Fruit fly (Drosophila melanogaster) whole organism, embryonic: Measurements from ENCODE around the gene dib.

ENCODE experiments used
- Atf-2 ChIP-seq: fragments of 200-800 bp; sonication (Bioruptor generic); optimal IDR thresholded peaks from 2 replicates; lab custom pipeline; 2016; ENCODE audit warnings: missing biosample characterization, missing genetic modification characterization
- B-H1 ChIP-seq: fragments of 200-800 bp; sonication (Bioruptor generic); IDR thresholded peaks from 3 replicates; pipeline ENCODE4 v1.3.6; 2022; ENCODE audit warnings: missing biosample characterization, missing genetic modification characterization
- Blimp-1 ChIP-seq: fragments of 200-800 bp; sonication (Bioruptor generic); optimal IDR thresholded peaks from 3 replicates; lab custom pipeline; 2018; ENCODE audit warnings: missing biosample characterization, missing genetic modification characterization, mild to moderate bottlenecking, moderate library complexity, missing genetic modification reagents
- BtbVII ChIP-seq: fragments of 200-800 bp; sonication (Bioruptor generic); optimal IDR thresholded peaks from 3 replicates; lab custom pipeline; 2017; ENCODE audit warnings: missing biosample characterization, mild to moderate bottlenecking, missing genetic modification characterization
- CG10147 ChIP-seq: fragments of 200-800 bp; sonication (Bioruptor generic); optimal IDR thresholded peaks from 2 replicates; lab custom pipeline; 2019; ENCODE audit warnings: missing biosample characterization, mild to moderate bottlenecking, missing genetic modification characterization, moderate library complexity
- CG10565 ChIP-seq: fragments of 200-800 bp; sonication (Bioruptor generic); optimal IDR thresholded peaks from 3 replicates; lab custom pipeline; 2016; ENCODE audit warnings: missing biosample characterization, mild to moderate bottlenecking, missing genetic modification characterization
- CG10959 ChIP-seq: fragments of 200-800 bp; sonication (Bioruptor generic); IDR thresholded peaks from 2 replicates; pipeline ENCODE4 v1.3.6; 2022; ENCODE audit warnings: missing biosample characterization, missing genetic modification characterization
- CG11093 ChIP-seq: fragments of 200-800 bp; sonication (Bioruptor generic); IDR thresholded peaks from 3 replicates; pipeline ENCODE4 v1.3.6; 2022; ENCODE audit warnings: missing biosample characterization, missing genetic modification characterization
- CG12391 ChIP-seq: fragments of 200-800 bp; sonication (Bioruptor generic); optimal IDR thresholded peaks from 3 replicates; lab custom pipeline; 2018; ENCODE audit warnings: missing biosample characterization, mild to moderate bottlenecking, missing genetic modification characterization, moderate library complexity
- CG13296 ChIP-seq: fragments of 200-800 bp; sonication (Bioruptor generic); optimal IDR thresholded peaks from 3 replicates; lab custom pipeline; 2018; ENCODE audit warnings: missing biosample characterization, mild to moderate bottlenecking, missing genetic modification characterization
- CG13424 ChIP-seq: fragments of 200-800 bp; sonication (Bioruptor generic); optimal IDR thresholded peaks from 2 replicates; lab custom pipeline; 2019; ENCODE audit warnings: missing biosample characterization, mild to moderate bottlenecking, missing genetic modification characterization, moderate library complexity
- CG15479 ChIP-seq: fragments of 200-800 bp; sonication (Bioruptor generic); optimal IDR thresholded peaks from 3 replicates; lab custom pipeline; 2019; ENCODE audit warnings: missing biosample characterization, mild to moderate bottlenecking, missing genetic modification characterization, moderate library complexity
- CG33213 ChIP-seq: fragments of 200-800 bp; sonication (Bioruptor generic); optimal IDR thresholded peaks from 3 replicates; lab custom pipeline; 2016; ENCODE audit warnings: missing biosample characterization, missing genetic modification characterization
- CG3407 ChIP-seq: fragments of 200-800 bp; sonication (Bioruptor generic); optimal IDR thresholded peaks from 2 replicates; lab custom pipeline; 2018; ENCODE audit warnings: missing biosample characterization, mild to moderate bottlenecking, missing genetic modification characterization
- CG4328 ChIP-seq: fragments of 200-800 bp; sonication (Bioruptor generic); optimal IDR thresholded peaks from 3 replicates; lab custom pipeline; 2017; ENCODE audit warnings: missing biosample characterization, missing genetic modification reagents, missing genetic modification characterization
- CG6254 ChIP-seq: fragments of 200-800 bp; sonication (Bioruptor generic); optimal IDR thresholded peaks from 3 replicates; lab custom pipeline; 2017; ENCODE audit warnings: mild to moderate bottlenecking, missing biosample characterization, missing genetic modification reagents, missing genetic modification characterization
- CG7372 ChIP-seq: fragments of 200-800 bp; sonication (Bioruptor generic); IDR thresholded peaks from 2 replicates; pipeline ENCODE4 v1.3.6; 2022; ENCODE audit warnings: missing biosample characterization, missing genetic modification characterization
- CG8944 ChIP-seq: fragments of 200-800 bp; sonication (Bioruptor generic); optimal IDR thresholded peaks from 3 replicates; lab custom pipeline; 2016; ENCODE audit warnings: missing biosample characterization, missing genetic modification characterization
- CG9932 ChIP-seq: fragments of 200-800 bp; sonication (Bioruptor generic); IDR thresholded peaks from 2 replicates; pipeline ENCODE4 v1.3.6; 2022; ENCODE audit warnings: missing biosample characterization, missing genetic modification characterization
- Chrac-16 ChIP-seq: fragments of 200-800 bp; sonication (Bioruptor generic); optimal IDR thresholded peaks from 3 replicates; lab custom pipeline; 2016; ENCODE audit warnings: missing biosample characterization, missing genetic modification characterization
- Dip2 ChIP-seq: fragments of 200-800 bp; sonication (Bioruptor generic); IDR thresholded peaks from 2 replicates; pipeline ENCODE4 v1.3.6; 2022; ENCODE audit warnings: missing biosample characterization, missing genetic modification characterization
- E2f1 ChIP-seq: fragments of 200-800 bp; sonication (Bioruptor generic); IDR thresholded peaks from 2 replicates; pipeline ENCODE4 v1.3.6; 2022; ENCODE audit warnings: missing biosample characterization, missing genetic modification characterization
- Eip74EF ChIP-seq, 2 experiments: fragments of 200-800 bp in 1 of 2; fragments of >200 bp in 1 of 2; sonication (Bioruptor generic) in 1 of 2; optimal IDR thresholded peaks; 2 replicates each; lab custom pipeline; 2017 to 2019; ENCODE audit warnings: missing biosample characterization in 2 of 2, missing genetic modification characterization in 2 of 2, mild to moderate bottlenecking in 1 of 2, moderate library complexity in 1 of 2
- Ets65A ChIP-seq: fragments of 200-800 bp; sonication (Bioruptor generic); peaks from one replicate; lab custom pipeline; 2016; ENCODE audit warnings: missing biosample characterization, missing genetic modification characterization
- GATAe ChIP-seq: fragments of 200-800 bp; sonication (Bioruptor generic); conservative IDR thresholded peaks from 2 replicates; pipeline ENCODE4 v1.3.6; 2022; ENCODE audit warnings: missing biosample characterization, missing genetic modification characterization
- Nf-YA ChIP-seq: fragments of 200-800 bp; sonication (Bioruptor generic); IDR thresholded peaks from 2 replicates; pipeline ENCODE4 v1.3.6; 2022; ENCODE audit warnings: missing biosample characterization, missing genetic modification characterization
- Oli ChIP-seq: fragments of 200-800 bp; sonication (Bioruptor generic); optimal IDR thresholded peaks from 2 replicates; lab custom pipeline; 2018; ENCODE audit warnings: missing biosample characterization, mild to moderate bottlenecking, missing genetic modification characterization, moderate library complexity
- PHDP ChIP-seq: fragments of 200-800 bp; sonication (Bioruptor generic); optimal IDR thresholded peaks from 3 replicates; lab custom pipeline; 2018; ENCODE audit warnings: missing biosample characterization, mild to moderate bottlenecking, missing genetic modification characterization, moderate library complexity
- Ravus ChIP-seq: fragments of 200-800 bp; sonication (Bioruptor generic); IDR thresholded peaks from 2 replicates; pipeline ENCODE4 v1.3.6; 2022; ENCODE audit warnings: missing biosample characterization, missing genetic modification characterization
- Side ChIP-seq: fragments of 200-800 bp; sonication (Bioruptor generic); optimal IDR thresholded peaks from 2 replicates; lab custom pipeline; 2016; ENCODE audit warnings: missing biosample characterization, missing genetic modification characterization
- ab ChIP-seq: fragments of 200-800 bp; sonication (Bioruptor generic); optimal IDR thresholded peaks from 2 replicates; lab custom pipeline; 2016; ENCODE audit warnings: missing biosample characterization, missing genetic modification characterization
- corto ChIP-seq: fragments of 200-800 bp; sonication (Bioruptor generic); optimal IDR thresholded peaks from 2 replicates; lab custom pipeline; 2016; ENCODE audit warnings: missing biosample characterization, mild to moderate bottlenecking, missing genetic modification characterization, moderate library complexity
- dmrt11E ChIP-seq: fragments of 200-800 bp; sonication (Bioruptor generic); optimal IDR thresholded peaks from 3 replicates; lab custom pipeline; 2018; ENCODE audit warnings: missing biosample characterization, mild to moderate bottlenecking, missing genetic modification characterization, moderate library complexity
- ftz-f1 ChIP-seq: fragments of 200-800 bp; sonication (Bioruptor generic); optimal IDR thresholded peaks from 2 replicates; lab custom pipeline; 2016; ENCODE audit warnings: missing biosample characterization, missing genetic modification characterization
- gce ChIP-seq: fragments of 200-800 bp; sonication (Bioruptor generic); IDR thresholded peaks from 3 replicates; pipeline ENCODE4 v1.3.6; 2022; ENCODE audit warnings: missing biosample characterization, missing genetic modification characterization
- gsb-n ChIP-seq: fragments of 200-800 bp; sonication (Bioruptor generic); optimal IDR thresholded peaks from 3 replicates; lab custom pipeline; 2018; ENCODE audit warnings: missing biosample characterization, mild to moderate bottlenecking, missing genetic modification characterization
- hkb ChIP-seq, 2 experiments: fragments of 200-800 bp in 1 of 2; fragments of >200 bp in 1 of 2; sonication (Bioruptor generic) in 1 of 2; IDR thresholded peaks in 1 of 2; optimal IDR thresholded peaks in 1 of 2; 2 replicates each; pipeline versions ENCODE4 v1.3.6 to Lab custom; 2017 to 2022; ENCODE audit warnings: missing biosample characterization in 1 of 2, missing genetic modification characterization in 1 of 2
- insv ChIP-seq, 2 experiments: fragments of 200-800 bp; sonication (Bioruptor generic); optimal IDR thresholded peaks; 3 replicates each; lab custom pipeline; 2016 to 2018; ENCODE audit warnings: missing biosample characterization in 2 of 2, missing genetic modification characterization in 2 of 2
- jigr1 ChIP-seq: fragments of 200-800 bp; sonication (Bioruptor generic); IDR thresholded peaks from 3 replicates; pipeline ENCODE4 v1.3.6; 2022; ENCODE audit warnings: missing biosample characterization, missing genetic modification characterization
- nerfin-2 ChIP-seq: fragments of 200-800 bp; sonication (Bioruptor generic); IDR thresholded peaks from 2 replicates; pipeline ENCODE4 v1.3.6; 2022; ENCODE audit warnings: missing biosample characterization, missing genetic modification characterization; ENCODE audit not compliant: partially characterized antibody
- nmo ChIP-seq: fragments of 200-800 bp; sonication (Bioruptor generic); optimal IDR thresholded peaks from 2 replicates; lab custom pipeline; 2018; ENCODE audit warnings: missing biosample characterization, mild to moderate bottlenecking, missing genetic modification characterization, moderate library complexity
- pita ChIP-seq: fragments of 200-800 bp; sonication (Bioruptor generic); optimal IDR thresholded peaks from 2 replicates; lab custom pipeline; 2017; ENCODE audit warnings: missing biosample characterization, mild to moderate bottlenecking, missing genetic modification characterization
- rib ChIP-seq: fragments of 200-800 bp; sonication (Bioruptor generic); IDR thresholded peaks from 2 replicates; pipeline ENCODE4 v1.3.6; 2022; ENCODE audit warnings: missing biosample characterization, missing genetic modification characterization
- slbo ChIP-seq: fragments of 200-800 bp; sonication (Bioruptor generic); IDR thresholded peaks from 2 replicates; pipeline ENCODE4 v1.3.6; 2022; ENCODE audit warnings: missing biosample characterization, missing genetic modification characterization
- slou ChIP-seq: fragments of 200-800 bp; sonication (Bioruptor generic); optimal IDR thresholded peaks from 3 replicates; lab custom pipeline; 2016; ENCODE audit warnings: missing biosample characterization, missing genetic modification characterization
- ssp ChIP-seq: fragments of 200-800 bp; sonication (Bioruptor generic); IDR thresholded peaks from 2 replicates; pipeline ENCODE4 v1.3.6; 2022; ENCODE audit warnings: missing biosample characterization, missing genetic modification characterization
- tap ChIP-seq: fragments of 200-800 bp; optimal IDR thresholded peaks from 3 replicates; lab custom pipeline; 2019; ENCODE audit warnings: missing biosample characterization, mild to moderate bottlenecking, missing genetic modification characterization, moderate library complexity
- tin ChIP-seq: fragments of 200-800 bp; sonication (Bioruptor generic); optimal IDR thresholded peaks from 3 replicates; lab custom pipeline; 2016; ENCODE audit warnings: missing biosample characterization, missing genetic modification characterization
- usp ChIP-seq: fragments of >200 bp; optimal IDR thresholded peaks from 2 replicates; lab custom pipeline; 2017; ENCODE audit warnings: missing biosample characterization, missing genetic modification characterization
- wek ChIP-seq: fragments of 200-800 bp; sonication (Bioruptor generic); optimal IDR thresholded peaks from 3 replicates; lab custom pipeline; 2018; ENCODE audit warnings: missing biosample characterization, mild to moderate bottlenecking, missing genetic modification characterization, moderate library complexity

dib gene

DNA sequence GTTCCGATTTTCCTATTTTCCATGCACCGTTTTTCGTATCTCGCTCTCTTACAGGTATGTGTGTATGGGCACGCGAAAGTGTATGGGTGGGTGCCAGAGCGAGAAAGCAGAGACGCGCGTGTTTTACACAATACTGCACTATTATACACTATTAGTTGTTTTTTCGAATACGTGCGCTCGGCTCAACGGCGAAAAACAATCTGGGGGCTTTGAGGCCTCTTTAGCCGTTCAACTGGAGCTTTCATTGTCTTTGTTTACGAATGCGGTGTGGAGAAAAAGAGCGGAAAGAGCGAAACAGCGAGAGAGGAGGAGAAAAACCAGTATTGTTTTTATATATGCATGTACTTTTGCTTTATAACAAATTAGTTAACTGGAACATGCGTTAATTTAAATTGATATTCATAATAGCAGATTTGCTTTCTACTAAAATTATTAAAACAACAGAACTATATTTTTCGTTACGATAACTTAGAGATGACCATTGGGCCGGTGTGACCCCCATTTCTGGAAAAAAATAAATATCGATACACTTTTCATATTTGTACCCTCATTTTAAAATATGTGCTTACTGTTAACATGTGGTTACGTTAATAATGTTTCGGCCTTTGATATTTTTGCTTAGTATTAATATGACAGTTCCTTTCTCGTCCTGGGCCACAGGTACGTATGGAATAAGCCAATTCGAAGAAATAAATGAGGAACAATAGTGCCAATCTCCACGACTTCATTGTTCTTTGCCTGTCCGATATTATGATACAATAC lies 40.6 kb downstream of the dib start, which contains the start of gene CG14995 (continued):
- no peak; the same call in 2 of the 3 replicates for TF ChIP-seq B-H1 (GFP tag; lab: Robert Waterston, UW)
- TF ChIP-seq rib (GFP tag; lab: Robert Waterston, UW), result no peak
- TF ChIP-seq tap (tag; lab: Kevin White, UChicago), result peak; percentile 35
- peak; percentile 79 for TF ChIP-seq BtbVII (GFP tag; lab: Kevin White, UChicago)
- TF ChIP-seq GATAe (GFP tag; lab: Robert Waterston, UW), result no peak
- TF ChIP-seq Chrac-16, result no peak
- no peak for TF ChIP-seq CG10959
- peak; percentile 29 for TF ChIP-seq CG4328 (GFP tag; lab: Kevin White, UChicago)
- no peak for TF ChIP-seq CG9932 (GFP tag; lab: Robert Waterston, UW)
- TF ChIP-seq Blimp-1 (GFP tag; lab: Kevin White, UChicago), result peak; percentile 15
- TF ChIP-seq insv (GFP tag; optimal IDR thresholded peaks at IDR 0.05; lab: Kevin White, UChicago), result no peak
- TF ChIP-seq pita, result no peak
- TF ChIP-seq CG11093, result no peak
- TF ChIP-seq Oli, result no peak
- TF ChIP-seq tin (GFP tag; lab: Kevin White, UChicago), result no peak
- TF ChIP-seq ab (GFP tag; lab: Kevin White, UChicago), result no peak
- TF ChIP-seq hkb (optimal IDR thresholded peaks at IDR 0.05; lab: Kevin White, UChicago), result no peak
- peak; percentile 43 for TF ChIP-seq hkb (GFP tag; IDR thresholded peaks at IDR 0.05; lab: Robert Waterston, UW)
- TF ChIP-seq Side (GFP tag; lab: Kevin White, UChicago), result no peak
- peak; percentile 16 for TF ChIP-seq ftz-f1 (GFP tag; lab: Kevin White, UChicago)
- no peak for TF ChIP-seq ssp (GFP tag; lab: Robert Waterston, UW)
- TF ChIP-seq Dip2 (GFP tag; lab: Robert Waterston, UW), result no peak
- TF ChIP-seq CG8944 (GFP tag; lab: Kevin White, UChicago), result no peak
- TF ChIP-seq CG12391, result peak; percentile 0
- no peak for TF ChIP-seq CG15479
- no peak for TF ChIP-seq slou (GFP tag; lab: Kevin White, UChicago)
- no peak for TF ChIP-seq CG3407 (GFP tag; lab: Kevin White, UChicago)
- no peak for TF ChIP-seq CG33213 (GFP tag; lab: Kevin White, UChicago)
- TF ChIP-seq Atf-2 (GFP tag; lab: Kevin White, UChicago), result no peak
- TF ChIP-seq nerfin-2 (GFP tag; lab: Robert Waterston, UW), result no peak
- no peak for TF ChIP-seq E2f1 (GFP tag; lab: Robert Waterston, UW)
- peak; percentile 41 for TF ChIP-seq slbo
- no peak for TF ChIP-seq CG7372 (GFP tag; lab: Robert Waterston, UW)
- no peak for TF ChIP-seq CG13424
- TF ChIP-seq jigr1, result no peak
- no peak for TF ChIP-seq CG10147 (GFP tag; lab: Kevin White, UChicago)
- no peak for TF ChIP-seq corto (GFP tag; lab: Kevin White, UChicago)
- TF ChIP-seq PHDP, result peak; percentile 50
- TF ChIP-seq CG10565 (GFP tag; lab: Kevin White, UChicago), result no peak
- TF ChIP-seq nmo, result no peak
- TF ChIP-seq CG13296 (GFP tag; lab: Kevin White, UChicago), result peak; percentile 63
- TF ChIP-seq Eip74EF (GFP tag; optimal IDR thresholded peaks at IDR 0.05; lab: Kevin White, UChicago), result peak in 1 of 2 experiments; percentile 57
- TF ChIP-seq wek, result no peak
- TF ChIP-seq Ravus, result no peak
- no peak for TF ChIP-seq Nf-YA (GFP tag; lab: Robert Waterston, UW)
- TF ChIP-seq CG6254, result no peak
- no peak for TF ChIP-seq dmrt11E (tag; lab: Kevin White, UChicago)
- TF ChIP-seq gsb-n (tag; lab: Kevin White, UChicago), result no peak
- TF ChIP-seq Ets65A (GFP tag; lab: Kevin White, UChicago), result no peak
- TF ChIP-seq usp (GFP tag; lab: Kevin White, UChicago), result no peak
- TF ChIP-seq gce (GFP tag; lab: Robert Waterston, UW), result no peak
